Worm (Caenorhabditis elegans) whole organism, L3 larva: ENCODE results near the gene ttll-11.

Experiments
- R02D3.7 ChIP-seq: fragments of 150-350 bp; optimal IDR thresholded peaks from 2 replicates; lab custom pipeline; 2014; ENCODE audit warnings: missing biosample characterization, missing genetic modification characterization
- aly-2 ChIP-seq: fragments of 150-350 bp; optimal IDR thresholded peaks from 2 replicates; lab custom pipeline; 2014; ENCODE audit warnings: missing biosample characterization, missing genetic modification characterization
- ama-1 ChIP-seq: fragments of 150-350 bp; optimal IDR thresholded peaks from 2 replicates; lab custom pipeline; 2018
- ceh-16 ChIP-seq: sonication (generic microtip); optimal IDR thresholded peaks from 2 replicates; lab custom pipeline; 2017; ENCODE audit warnings: missing biosample characterization, missing genetic modification characterization
- ceh-28 ChIP-seq: fragments of 150-350 bp; optimal IDR thresholded peaks from 2 replicates; lab custom pipeline; 2014; ENCODE audit warnings: missing biosample characterization, missing genetic modification reagents, missing genetic modification characterization
- ceh-9 ChIP-seq: sonication (generic microtip); optimal IDR thresholded peaks from 2 replicates; lab custom pipeline; 2018; ENCODE audit warnings: missing biosample characterization, missing genetic modification characterization
- daf-12 ChIP-seq: fragments of 150-350 bp; optimal IDR thresholded peaks from 2 replicates; lab custom pipeline; 2014; ENCODE audit warnings: missing biosample characterization, missing genetic modification reagents, missing genetic modification characterization
- egl-27 ChIP-seq: sonication (generic microtip); optimal IDR thresholded peaks from 4 replicates; lab custom pipeline; 2017; ENCODE audit warnings: missing biosample characterization, missing genetic modification reagents, missing genetic modification characterization
- egl-5 ChIP-seq: fragments of 150-350 bp; optimal IDR thresholded peaks from 2 replicates; lab custom pipeline; 2017; ENCODE audit warnings: missing biosample characterization, missing genetic modification reagents, missing genetic modification characterization, inconsistent platforms
- elt-2 ChIP-seq: sonication (generic microtip); optimal IDR thresholded peaks from 2 replicates; lab custom pipeline; 2016; ENCODE audit warnings: missing genetic modification reagents, mild to moderate bottlenecking, missing genetic modification characterization, missing compliant biosample characterization
- elt-3 ChIP-seq, 3 experiments: fragments of 150-350 bp in 1 of 3; sonication (generic microtip) in 2 of 3; optimal IDR thresholded peaks; 2 replicates in 2 of 3; 4 replicates in 1 of 3; lab custom pipeline; 2014 to 2017; ENCODE audit warnings: missing biosample characterization in 3 of 3, missing genetic modification characterization in 3 of 3
- eor-1 ChIP-seq, 2 experiments: fragments of 150-350 bp; optimal IDR thresholded peaks; 2 replicates each; lab custom pipeline; 2014 to 2018; ENCODE audit warnings: missing biosample characterization in 2 of 2, missing genetic modification characterization in 2 of 2
- fkh-2 ChIP-seq: fragments of 150-350 bp; optimal IDR thresholded peaks from 2 replicates; lab custom pipeline; 2014; ENCODE audit warnings: missing biosample characterization, missing genetic modification reagents, missing genetic modification characterization
- fos-1 ChIP-seq: fragments of 150-350 bp; optimal IDR thresholded peaks from 2 replicates; lab custom pipeline; 2014; ENCODE audit warnings: missing biosample characterization, missing genetic modification characterization
- hmg-11 ChIP-seq: sonication (generic microtip); optimal IDR thresholded peaks from 2 replicates; lab custom pipeline; 2016; ENCODE audit warnings: missing genetic modification characterization, missing compliant biosample characterization
- jun-1 ChIP-seq: fragments of 150-350 bp; optimal IDR thresholded peaks from 2 replicates; lab custom pipeline; 2014; ENCODE audit warnings: missing biosample characterization, missing genetic modification reagents, missing genetic modification characterization
- lin-15B ChIP-seq: fragments of 150-350 bp; optimal IDR thresholded peaks from 2 replicates; lab custom pipeline; 2014; ENCODE audit warnings: missing biosample characterization, missing genetic modification characterization
- lin-39 ChIP-seq: fragments of 150-350 bp; optimal IDR thresholded peaks from 2 replicates; lab custom pipeline; 2018; ENCODE audit warnings: missing biosample characterization, missing genetic modification reagents, missing genetic modification characterization
- lsy-12 ChIP-seq: sonication (generic microtip); optimal IDR thresholded peaks from 2 replicates; lab custom pipeline; 2016; ENCODE audit warnings: mild to moderate bottlenecking, missing genetic modification characterization, missing compliant biosample characterization
- mml-1 ChIP-seq: fragments of 150-350 bp; sonication (generic microtip); optimal IDR thresholded peaks from 3 replicates; lab custom pipeline; 2014; ENCODE audit warnings: missing biosample characterization, missing genetic modification characterization
- nfya-1 ChIP-seq: sonication (generic microtip); optimal IDR thresholded peaks from 2 replicates; lab custom pipeline; 2017; ENCODE audit warnings: missing genetic modification characterization, mild to moderate bottlenecking, missing compliant biosample characterization, antibody characterized with exemption, moderate library complexity; ENCODE audit not compliant: insufficient read depth
- nhr-11 ChIP-seq: fragments of 150-350 bp; optimal IDR thresholded peaks from 2 replicates; lab custom pipeline; 2014; ENCODE audit warnings: missing biosample characterization, missing genetic modification characterization
- nhr-23 ChIP-seq: fragments of 150-350 bp; optimal IDR thresholded peaks from 2 replicates; lab custom pipeline; 2014; ENCODE audit warnings: missing biosample characterization, missing genetic modification reagents, missing genetic modification characterization
- nhr-25 ChIP-seq: sonication (generic microtip); optimal IDR thresholded peaks from 2 replicates; lab custom pipeline; 2017; ENCODE audit warnings: missing biosample characterization, missing genetic modification characterization
- nhr-28 ChIP-seq: fragments of 150-350 bp; optimal IDR thresholded peaks from 2 replicates; lab custom pipeline; 2014; ENCODE audit warnings: missing biosample characterization, missing genetic modification characterization
- nhr-43 ChIP-seq: sonication (generic microtip); optimal IDR thresholded peaks from 2 replicates; lab custom pipeline; 2016; ENCODE audit warnings: mild to moderate bottlenecking, missing genetic modification characterization, missing compliant biosample characterization; ENCODE audit not compliant: poor library complexity, severe bottlenecking
- nhr-77 ChIP-seq: fragments of 150-350 bp; optimal IDR thresholded peaks from 2 replicates; lab custom pipeline; 2014; ENCODE audit warnings: missing biosample characterization, missing genetic modification characterization
- pha-4 ChIP-seq: fragments of 150-350 bp; optimal IDR thresholded peaks from 2 replicates; lab custom pipeline; 2014; ENCODE audit warnings: missing biosample characterization, missing genetic modification reagents, missing genetic modification characterization
- pqm-1 ChIP-seq: fragments of 150-350 bp; optimal IDR thresholded peaks from 2 replicates; lab custom pipeline; 2017; ENCODE audit warnings: missing biosample characterization, missing genetic modification characterization, inconsistent platforms
- sea-2 ChIP-seq: fragments of 150-350 bp; sonication (generic microtip); optimal IDR thresholded peaks from 4 replicates; lab custom pipeline; 2014; ENCODE audit warnings: missing biosample characterization, missing genetic modification reagents, missing genetic modification characterization
- skn-1 ChIP-seq: fragments of 150-350 bp; optimal IDR thresholded peaks from 2 replicates; lab custom pipeline; 2014; ENCODE audit warnings: missing biosample characterization, missing genetic modification characterization
- snpc-4 ChIP-seq: fragments of 150-350 bp; optimal IDR thresholded peaks from 2 replicates; lab custom pipeline; 2014; ENCODE audit warnings: missing biosample characterization, missing genetic modification characterization
- tbx-2 ChIP-seq: sonication (generic microtip); optimal IDR thresholded peaks from 2 replicates; lab custom pipeline; 2016; ENCODE audit warnings: mild to moderate bottlenecking, missing genetic modification characterization, missing compliant biosample characterization
- unc-39 ChIP-seq: sonication (generic microtip); optimal IDR thresholded peaks from 4 replicates; lab custom pipeline; 2017; ENCODE audit warnings: missing biosample characterization, missing genetic modification characterization
- unc-62 ChIP-seq: fragments of 150-350 bp; sonication (generic microtip); optimal IDR thresholded peaks from 4 replicates; lab custom pipeline; 2014; ENCODE audit warnings: missing biosample characterization, missing genetic modification reagents, missing genetic modification characterization
- ztf-11 ChIP-seq: fragments of 150-350 bp; optimal IDR thresholded peaks from 2 replicates; lab custom pipeline; 2014; ENCODE audit warnings: missing biosample characterization, missing genetic modification characterization

Gene ttll-11

DNA sequence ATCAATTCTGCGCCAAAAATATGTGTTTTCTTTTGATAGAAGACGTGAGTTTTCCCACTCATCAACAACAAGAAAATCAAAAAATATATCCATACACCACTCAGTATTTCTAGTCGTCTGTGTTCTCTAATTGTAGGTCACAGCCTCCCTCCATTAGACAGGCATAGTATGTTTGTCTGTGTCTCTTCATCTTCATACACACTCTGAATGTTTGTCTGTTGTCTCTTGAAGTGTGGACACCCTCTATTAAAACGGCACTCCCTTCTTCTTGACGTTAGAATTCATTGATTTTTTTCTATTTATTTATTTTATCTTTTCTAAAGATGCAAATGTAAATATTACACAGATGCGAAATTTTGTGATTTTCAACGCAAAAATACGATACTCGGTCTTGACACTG lies 39.8 kb downstream of the ttll-11 start:
- TF ChIP-seq pha-4 (tag; lab: Kevin White, UChicago): peak; percentile 51
- no peak for TF ChIP-seq lin-15B (tag; lab: Kevin White, UChicago)
- no peak for TF ChIP-seq jun-1 (tag; lab: Kevin White, UChicago)
- peak; percentile 52 for TF ChIP-seq nhr-23
- no peak for TF ChIP-seq lin-39 (tag; lab: Kevin White, UChicago)
- no peak for TF ChIP-seq nhr-77 (tag; lab: Kevin White, UChicago)
- no peak for TF ChIP-seq skn-1 (tag; lab: Kevin White, UChicago)
- TF ChIP-seq elt-3 (tag; optimal IDR thresholded peaks at IDR 0.05; lab: Kevin White, UChicago): no peak
- no peak for TF ChIP-seq fos-1 (tag; lab: Kevin White, UChicago)
- TF ChIP-seq nfya-1 (tag; lab: Kevin White, UChicago): peak; percentile 35
- TF ChIP-seq, all 47 proteins: peak for 3

DNA sequence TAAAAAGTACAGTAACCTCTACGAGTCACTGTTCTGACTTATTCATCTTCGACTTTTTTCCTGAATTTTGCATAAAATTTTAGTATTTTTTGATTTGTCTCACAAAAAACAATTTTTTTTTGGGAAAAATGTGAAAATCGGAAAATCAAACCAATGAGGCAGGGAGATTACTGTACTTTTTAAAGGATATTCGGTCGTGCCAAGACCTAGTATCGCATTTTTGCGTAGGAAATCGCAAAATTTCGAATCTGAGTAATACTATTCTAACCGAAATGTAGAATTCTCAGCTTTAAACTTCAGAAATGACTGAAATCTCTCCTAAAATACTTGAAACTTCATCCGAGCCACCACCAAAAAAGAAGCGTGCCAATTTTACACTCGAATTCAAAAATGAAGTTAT lies 40.3 kb downstream of the ttll-11 start, which contains the start of gene F21D5.4:
Gene F21D5.4 (plus strand): TSS at position 301 of the 400 bp plus-strand sequence.
- no peak for TF ChIP-seq aly-2 (tag; lab: Kevin White, UChicago)

DNA sequence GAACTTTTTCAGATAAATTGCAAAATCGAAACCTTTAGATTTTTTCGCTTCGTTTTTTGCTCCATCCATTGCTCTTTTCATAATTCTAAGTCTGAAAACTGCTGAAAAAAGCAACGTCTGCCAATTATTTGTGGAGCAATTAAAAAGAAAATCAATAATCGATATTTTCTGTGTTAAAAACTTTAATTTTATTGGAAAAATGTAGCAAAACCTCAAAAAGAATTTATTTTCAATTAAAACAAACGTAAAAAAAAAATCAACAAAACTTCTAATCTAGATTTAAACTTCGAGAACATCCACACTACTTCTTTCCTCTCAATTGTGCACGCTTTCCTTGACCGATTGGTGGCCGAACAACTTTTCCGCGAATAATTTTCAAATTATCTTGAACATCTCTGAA lies 41.8 kb downstream of the ttll-11 start, which contains the start of gene F21D5.5:
Gene F21D5.5 (minus strand): TSS at position 101 of the 400 bp plus-strand sequence.
- no peak for TF ChIP-seq lin-15B (tag; lab: Kevin White, UChicago)
- TF ChIP-seq daf-12: no peak
- no peak for TF ChIP-seq ceh-9 (tag; lab: Kevin White, UChicago)
- no peak for TF ChIP-seq aly-2 (tag; lab: Kevin White, UChicago)
- no peak for TF ChIP-seq unc-39
- no peak for TF ChIP-seq nfya-1 (tag; lab: Kevin White, UChicago)
- TF ChIP-seq ceh-16 (tag; lab: Kevin White, UChicago): no peak
- TF ChIP-seq pha-4 (tag; lab: Kevin White, UChicago): no peak
- no peak for TF ChIP-seq pqm-1
- no peak for TF ChIP-seq fos-1 (tag; lab: Kevin White, UChicago)
- TF ChIP-seq fkh-2 (tag; lab: Kevin White, UChicago): no peak
- no peak for TF ChIP-seq lsy-12 (tag; lab: Kevin White, UChicago)
- TF ChIP-seq unc-62: no peak
- TF ChIP-seq ztf-11 (tag; lab: Kevin White, UChicago): no peak
- TF ChIP-seq nhr-23: no peak

DNA sequence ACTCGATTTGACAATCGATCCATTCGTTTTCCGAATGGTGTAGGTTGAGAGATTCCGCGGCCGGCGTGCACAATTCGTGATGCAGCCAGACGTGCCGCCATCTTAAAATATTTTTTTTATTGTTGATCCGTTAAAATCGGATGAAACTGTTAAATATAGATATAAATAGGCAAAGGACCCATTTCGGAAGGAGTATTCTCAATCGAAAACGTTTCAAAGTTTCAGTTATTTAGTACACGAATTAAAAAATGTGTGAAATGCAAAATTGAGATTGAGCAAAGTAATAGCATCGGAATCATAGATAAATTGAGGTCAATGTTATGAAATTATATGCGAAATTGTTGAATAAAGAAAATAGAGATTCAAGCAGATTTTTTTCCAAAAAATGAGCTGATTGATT lies 42.4 kb downstream of the ttll-11 start, which contains the start of gene mrps-33:
Gene mrps-33 (minus strand): TSS at position 101 of the 400 bp plus-strand sequence.
- TF ChIP-seq nfya-1 (tag; lab: Kevin White, UChicago) (no peak), lsy-12 (tag; lab: Kevin White, UChicago) (no peak), tbx-2 (tag; lab: Kevin White, UChicago) (no peak)

DNA sequence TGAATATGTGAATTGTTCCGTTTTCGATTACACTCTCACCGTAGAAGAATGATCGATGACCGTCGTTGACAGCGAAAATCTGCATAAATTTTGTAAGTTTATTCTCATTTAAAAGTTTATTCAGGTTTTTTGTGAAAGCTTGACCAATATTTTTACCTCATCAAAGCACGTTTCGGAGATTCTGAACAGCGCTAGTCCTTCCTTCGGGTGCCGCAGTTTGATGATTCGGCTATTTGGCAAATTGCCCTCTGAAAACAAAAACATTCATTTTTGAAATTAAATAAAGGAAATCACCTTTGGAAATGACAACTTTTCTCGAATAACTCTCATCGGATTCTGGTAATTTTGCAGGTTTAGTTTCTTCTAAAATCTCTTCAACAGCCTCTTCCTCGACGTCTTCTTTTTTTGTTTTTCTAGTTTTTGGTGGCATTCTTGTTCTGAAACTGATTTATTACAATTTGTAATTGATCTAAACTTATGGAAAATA lies 43.5 kb downstream of the ttll-11 start, which contains the start of gene F21D5.6:
Gene F21D5.6 (minus strand): TSS at position 437 of the 487 bp plus-strand sequence.
- TF ChIP-seq nhr-28 (tag; lab: Kevin White, UChicago) (no peak), lin-15B (tag; lab: Kevin White, UChicago) (no peak), ama-1 (lab: Kevin White, UChicago) (peak; percentile 0), pqm-1 (no peak), nhr-43 (tag; lab: Kevin White, UChicago) (peak; percentile 25)

DNA sequence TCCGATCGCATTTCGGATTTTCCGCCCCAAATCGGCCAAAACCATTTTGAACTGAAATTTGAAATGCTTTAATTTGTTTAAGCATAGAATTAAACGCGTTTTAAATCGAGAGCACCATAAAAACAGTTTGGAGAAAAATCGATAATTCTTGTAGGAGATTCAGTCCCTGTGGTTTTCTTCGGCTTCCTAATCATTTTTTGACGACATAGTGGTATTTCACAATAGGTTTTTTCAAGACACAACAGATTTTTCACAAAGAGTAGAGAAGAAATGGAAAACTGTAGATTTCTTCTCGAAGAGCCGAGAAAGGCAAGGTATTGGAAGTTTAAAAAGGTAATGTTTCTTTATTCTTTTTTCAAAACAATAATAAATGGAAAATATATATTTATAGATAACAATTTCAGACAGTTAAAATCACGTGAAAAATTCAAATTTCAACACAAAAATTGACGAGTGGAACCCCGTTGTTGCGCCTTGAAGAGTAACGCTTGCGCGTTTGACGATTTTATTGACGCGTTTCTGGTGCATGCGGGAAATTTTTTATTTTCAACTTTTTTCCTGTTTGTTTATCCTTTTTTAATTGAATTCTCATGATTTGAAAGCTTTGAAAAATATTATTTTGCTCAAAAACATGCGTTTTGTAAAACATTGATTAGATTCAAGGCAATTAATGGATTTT lies 46.3 kb downstream of the ttll-11 start, which contains the start of gene F21D5.7:
Gene F21D5.7 (minus strand): TSS at position 51 of the 679 bp plus-strand sequence.
- TF ChIP-seq fos-1 (tag; lab: Kevin White, UChicago) (no peak), hmg-11 (peak; percentile 73), daf-12 (no peak), R02D3.7 (tag; lab: Kevin White, UChicago) (peak; percentile 23), nfya-1 (tag; lab: Kevin White, UChicago) (peak; percentile 84), eor-1 (tag; optimal IDR thresholded peaks at IDR 0.05; lab: Kevin White, UChicago) (no peak), nhr-23 (no peak), lsy-12 (tag; lab: Kevin White, UChicago) (peak; percentile 56), pqm-1 (peak; percentile 59), jun-1 (tag; lab: Kevin White, UChicago) (peak; percentile 32), lin-39 (tag; lab: Kevin White, UChicago) (peak; percentile 34), sea-2 (GFP tag; lab: Kevin White, UChicago) (no peak), pha-4 (tag; lab: Kevin White, UChicago) (peak; percentile 90), mml-1 (tag; lab: Kevin White, UChicago) (no peak), elt-2 (tag; lab: Kevin White, UChicago) (peak; percentile 73), ceh-9 (tag; lab: Kevin White, UChicago) (no peak), unc-62 (no peak), tbx-2 (tag; lab: Kevin White, UChicago) (no peak), nhr-43 (tag; lab: Kevin White, UChicago) (peak; percentile 45), egl-27 (tag; lab: Kevin White, UChicago) (peak; percentile 9), egl-5 (tag; lab: Kevin White, UChicago) (peak; percentile 49), nhr-25 (peak; percentile 37), skn-1 (tag; lab: Kevin White, UChicago) (peak; percentile 10), ceh-28 (tag; lab: Kevin White, UChicago) (peak; percentile 2), lin-15B (tag; lab: Kevin White, UChicago) (peak; percentile 74), snpc-4 (tag; lab: Kevin White, UChicago) (peak; percentile 77), nhr-11 (no peak)
